Fruit fly (Drosophila melanogaster) whole organism, embryonic: Measurements from ENCODE around the gene Cap-D2.
A peak's percentile ranks its signal among the peaks of the same experiment; 100 is the strongest.

Experiments used
- ATbp ChIP-seq: fragments of 200-800 bp; sonication (Bioruptor generic); optimal IDR thresholded peaks from 2 replicates; lab custom pipeline; 2017; ENCODE audit warnings: missing biosample characterization, mild to moderate bottlenecking, missing genetic modification characterization, missing genetic modification reagents
- Aef1 ChIP-seq: fragments of 200-800 bp; sonication (Bioruptor generic); IDR thresholded peaks from 3 replicates; pipeline ENCODE4 v1.3.6; 2022; ENCODE audit warnings: missing biosample characterization, missing genetic modification characterization
- B-H2 ChIP-seq: fragments of 200-800 bp; sonication (Bioruptor generic); optimal IDR thresholded peaks from 2 replicates; lab custom pipeline; 2018; ENCODE audit warnings: missing biosample characterization, mild to moderate bottlenecking, missing genetic modification characterization
- CG11504 ChIP-seq: fragments of 200-800 bp; sonication (Bioruptor generic); optimal IDR thresholded peaks from 3 replicates; lab custom pipeline; 2019; ENCODE audit warnings: missing biosample characterization, mild to moderate bottlenecking, missing genetic modification characterization, moderate library complexity
- CG11695 ChIP-seq: fragments of 200-800 bp; sonication (Bioruptor generic); IDR thresholded peaks from 3 replicates; pipeline ENCODE4 v1.3.6; 2022; ENCODE audit warnings: missing biosample characterization, missing genetic modification characterization
- CG15514 ChIP-seq: fragments of 200-800 bp; sonication (Bioruptor generic); optimal IDR thresholded peaks from 3 replicates; lab custom pipeline; 2017; ENCODE audit warnings: missing biosample characterization, missing genetic modification characterization, mild to moderate bottlenecking, moderate library complexity, missing genetic modification reagents
- CG1603 ChIP-seq: fragments of 200-800 bp; sonication (Bioruptor generic); optimal IDR thresholded peaks from 2 replicates; lab custom pipeline; 2019; ENCODE audit warnings: missing biosample characterization, mild to moderate bottlenecking, missing genetic modification characterization, moderate library complexity
- CG16863 ChIP-seq: fragments of 200-800 bp; sonication (Bioruptor generic); optimal IDR thresholded peaks from 3 replicates; lab custom pipeline; 2016; ENCODE audit warnings: missing biosample characterization, missing genetic modification characterization
- CG17568 ChIP-seq: fragments of 200-800 bp; sonication (Bioruptor generic); optimal IDR thresholded peaks from 2 replicates; lab custom pipeline; 2018; ENCODE audit warnings: missing biosample characterization, mild to moderate bottlenecking, missing genetic modification characterization, moderate library complexity
- CG18476 ChIP-seq: fragments of 200-800 bp; sonication (Bioruptor generic); optimal IDR thresholded peaks from 2 replicates; lab custom pipeline; 2016; ENCODE audit warnings: missing biosample characterization, mild to moderate bottlenecking, missing genetic modification characterization
- CG31224 ChIP-seq: fragments of 200-800 bp; sonication (Bioruptor generic); IDR thresholded peaks from 2 replicates; pipeline ENCODE4 v1.3.6; 2022; ENCODE audit warnings: missing biosample characterization, missing genetic modification characterization
- CG31388 ChIP-seq: fragments of 200-800 bp; sonication (Bioruptor generic); optimal IDR thresholded peaks from 2 replicates; lab custom pipeline; 2016; ENCODE audit warnings: missing biosample characterization, missing genetic modification characterization
- CG34422 ChIP-seq: fragments of 200-800 bp; sonication (Bioruptor generic); IDR thresholded peaks from 3 replicates; pipeline ENCODE4 v1.3.6; 2022; ENCODE audit warnings: missing biosample characterization, missing genetic modification characterization
- CG6654 ChIP-seq: fragments of 200-800 bp; sonication (Bioruptor generic); optimal IDR thresholded peaks from 2 replicates; lab custom pipeline; 2017; ENCODE audit warnings: missing biosample characterization, mild to moderate bottlenecking, missing genetic modification characterization
- CG6791 ChIP-seq: fragments of 200-800 bp; sonication (Bioruptor generic); IDR thresholded peaks from 3 replicates; pipeline ENCODE4 v1.3.6; 2022; ENCODE audit warnings: missing biosample characterization, missing genetic modification characterization; ENCODE audit not compliant: partially characterized antibody
- CG7556 ChIP-seq: fragments of 200-800 bp; sonication (Bioruptor generic); optimal IDR thresholded peaks from 2 replicates; lab custom pipeline; 2017; ENCODE audit warnings: missing biosample characterization, mild to moderate bottlenecking, missing genetic modification characterization
- CG8089 ChIP-seq: fragments of 200-800 bp; sonication (Bioruptor generic); optimal IDR thresholded peaks from 3 replicates; lab custom pipeline; 2016; ENCODE audit warnings: missing biosample characterization, missing genetic modification characterization
- CG8290 ChIP-seq, 3 experiments: fragments of 200-800 bp; sonication (Bioruptor generic); optimal IDR thresholded peaks; 2 replicates each; lab custom pipeline; 2016 to 2019; ENCODE audit warnings: missing biosample characterization in 3 of 3, missing genetic modification characterization in 3 of 3, mild to moderate bottlenecking in 2 of 3, moderate library complexity in 1 of 3
- CG8388 ChIP-seq: fragments of 200-800 bp; sonication (Bioruptor generic); optimal IDR thresholded peaks from 2 replicates; lab custom pipeline; 2019; ENCODE audit warnings: missing biosample characterization, mild to moderate bottlenecking, missing genetic modification characterization, moderate library complexity
- Camta ChIP-seq: fragments of 200-800 bp; sonication (Bioruptor generic); optimal IDR thresholded peaks from 2 replicates; lab custom pipeline; 2016; ENCODE audit warnings: missing biosample characterization, missing genetic modification characterization
- CkIIα-i1 ChIP-seq: fragments of 200-800 bp; sonication (Bioruptor generic); IDR thresholded peaks from 2 replicates; pipeline ENCODE4 v1.3.6; 2022; ENCODE audit warnings: missing biosample characterization, missing genetic modification characterization
- D19A ChIP-seq: fragments of 200-800 bp; optimal IDR thresholded peaks from 3 replicates; lab custom pipeline; 2019; ENCODE audit warnings: missing biosample characterization, mild to moderate bottlenecking, missing genetic modification characterization, moderate library complexity
- HLH4C ChIP-seq: fragments of 200-800 bp; sonication (Bioruptor generic); IDR thresholded peaks from 3 replicates; pipeline ENCODE4 v1.3.6; 2022; ENCODE audit warnings: missing biosample characterization, missing genetic modification characterization; ENCODE audit not compliant: partially characterized antibody
- Hey ChIP-seq: fragments of 200-800 bp; sonication (Bioruptor generic); optimal IDR thresholded peaks from 3 replicates; lab custom pipeline; 2018; ENCODE audit warnings: missing biosample characterization, mild to moderate bottlenecking, missing genetic modification characterization
- Max ChIP-seq: fragments of 200-800 bp; sonication (Bioruptor generic); optimal IDR thresholded peaks from 2 replicates; lab custom pipeline; 2016; ENCODE audit warnings: missing biosample characterization, mild to moderate bottlenecking, missing genetic modification characterization
- Mes4 ChIP-seq: fragments of 200-800 bp; sonication (Bioruptor generic); optimal IDR thresholded peaks from 2 replicates; lab custom pipeline; 2016; ENCODE audit warnings: missing biosample characterization, missing genetic modification characterization
- NK7.1 ChIP-seq: fragments of 200-800 bp; sonication (Bioruptor generic); optimal IDR thresholded peaks from 3 replicates; lab custom pipeline; 2016; ENCODE audit warnings: missing biosample characterization, missing genetic modification characterization
- Nf-YC ChIP-seq: fragments of 200-800 bp; optimal IDR thresholded peaks from 3 replicates; lab custom pipeline; 2019; ENCODE audit warnings: missing biosample characterization, mild to moderate bottlenecking, missing genetic modification characterization, moderate library complexity
- Optix ChIP-seq: fragments of 200-800 bp; sonication (Bioruptor generic); IDR thresholded peaks from 3 replicates; pipeline ENCODE4 v1.3.6; 2022; ENCODE audit warnings: missing biosample characterization, missing genetic modification characterization
- Poxn ChIP-seq: fragments of 200-800 bp; sonication (Bioruptor generic); IDR thresholded peaks from 2 replicates; pipeline ENCODE4 v1.3.6; 2022; ENCODE audit warnings: missing biosample characterization, missing genetic modification characterization
- Tbp ChIP-seq: fragments of >200 bp; optimal IDR thresholded peaks from 2 replicates; lab custom pipeline; 2018; ENCODE audit warnings: missing biosample characterization, missing genetic modification characterization
- ase ChIP-seq: fragments of 200-800 bp; sonication (Bioruptor generic); IDR thresholded peaks from 3 replicates; pipeline ENCODE4 v1.3.6; 2022; ENCODE audit warnings: missing biosample characterization, missing genetic modification characterization
- ash1 ChIP-seq: fragments of 200-800 bp; sonication (Bioruptor generic); optimal IDR thresholded peaks from 2 replicates; lab custom pipeline; 2018; ENCODE audit warnings: missing biosample characterization, mild to moderate bottlenecking, missing genetic modification characterization
- bbx ChIP-seq: fragments of 200-800 bp; sonication (Bioruptor generic); IDR thresholded peaks from 2 replicates; pipeline ENCODE4 v1.3.6; 2022; ENCODE audit warnings: missing biosample characterization, missing genetic modification characterization; ENCODE audit not compliant: partially characterized antibody
- bigmax ChIP-seq: fragments of 200-800 bp; sonication (Bioruptor generic); optimal IDR thresholded peaks from 2 replicates; lab custom pipeline; 2018; ENCODE audit warnings: missing biosample characterization, mild to moderate bottlenecking, missing genetic modification characterization
- br ChIP-seq: fragments of >200 bp; optimal IDR thresholded peaks from 2 replicates; lab custom pipeline; 2017
- chinmo ChIP-seq: fragments of 200-800 bp; sonication (Bioruptor generic); IDR thresholded peaks from 4 replicates; pipeline ENCODE4 v1.3.6; 2022; ENCODE audit warnings: missing biosample characterization, missing genetic modification characterization; ENCODE audit not compliant: partially characterized antibody
- crp ChIP-seq, 2 experiments: fragments of 200-800 bp; sonication (Bioruptor generic); optimal IDR thresholded peaks; 2 replicates in 1 of 2; 3 replicates in 1 of 2; lab custom pipeline; 2017; ENCODE audit warnings: missing biosample characterization in 2 of 2, missing genetic modification characterization in 2 of 2, mild to moderate bottlenecking in 1 of 2, moderate library complexity in 1 of 2
- eve ChIP-seq, 2 experiments: fragments of >200 bp; optimal IDR thresholded peaks; 2 replicates each; lab custom pipeline; 2017; ENCODE audit warnings: missing biosample characterization in 2 of 2, missing genetic modification characterization in 2 of 2
- insv ChIP-seq, 2 experiments: fragments of 200-800 bp; sonication (Bioruptor generic); optimal IDR thresholded peaks; 3 replicates each; lab custom pipeline; 2016 to 2018; ENCODE audit warnings: missing biosample characterization in 2 of 2, missing genetic modification characterization in 2 of 2
- lbe ChIP-seq: fragments of 200-800 bp; sonication (Bioruptor generic); optimal IDR thresholded peaks from 2 replicates; lab custom pipeline; 2016; ENCODE audit warnings: missing biosample characterization, mild to moderate bottlenecking, missing genetic modification characterization
- lmd ChIP-seq: fragments of 200-800 bp; sonication (Bioruptor generic); IDR thresholded peaks from 2 replicates; pipeline ENCODE4 v1.3.6; 2022; ENCODE audit warnings: missing biosample characterization, missing genetic modification characterization
- nerfin-1 ChIP-seq: fragments of 200-800 bp; sonication (Bioruptor generic); optimal IDR thresholded peaks from 3 replicates; lab custom pipeline; 2019; ENCODE audit warnings: missing biosample characterization, mild to moderate bottlenecking, missing genetic modification characterization, moderate library complexity
- pros ChIP-seq: fragments of 200-800 bp; sonication (Bioruptor generic); optimal IDR thresholded peaks from 3 replicates; lab custom pipeline; 2019; ENCODE audit warnings: missing biosample characterization, mild to moderate bottlenecking, missing genetic modification characterization, moderate library complexity
- slbo ChIP-seq: fragments of 200-800 bp; sonication (Bioruptor generic); IDR thresholded peaks from 2 replicates; pipeline ENCODE4 v1.3.6; 2022; ENCODE audit warnings: missing biosample characterization, missing genetic modification characterization
- ssp ChIP-seq: fragments of 200-800 bp; sonication (Bioruptor generic); IDR thresholded peaks from 2 replicates; pipeline ENCODE4 v1.3.6; 2022; ENCODE audit warnings: missing biosample characterization, missing genetic modification characterization
- tin ChIP-seq: fragments of 200-800 bp; sonication (Bioruptor generic); optimal IDR thresholded peaks from 3 replicates; lab custom pipeline; 2016; ENCODE audit warnings: missing biosample characterization, missing genetic modification characterization
- toy ChIP-seq: fragments of 200-800 bp; sonication (Bioruptor generic); IDR thresholded peaks from 2 replicates; pipeline ENCODE4 v1.3.6; 2022; ENCODE audit warnings: missing biosample characterization, missing genetic modification characterization
- trh ChIP-seq: fragments of 200-800 bp; sonication (Bioruptor generic); optimal IDR thresholded peaks from 2 replicates; lab custom pipeline; 2016; ENCODE audit warnings: missing biosample characterization, missing genetic modification characterization
- ttk ChIP-seq: fragments of 200-800 bp; sonication (Bioruptor generic); IDR thresholded peaks from 2 replicates; pipeline ENCODE4 v2.1.2; 2022; ENCODE audit warnings: missing biosample characterization, missing genetic modification characterization
- vfl ChIP-seq: fragments of 200-800 bp; sonication (Bioruptor generic); optimal IDR thresholded peaks from 2 replicates; lab custom pipeline; 2016; ENCODE audit warnings: missing biosample characterization, missing genetic modification characterization

Gene Cap-D2

dm6 chr3R:29699220-29699619, 23.8 kb downstream of the Cap-D2 start (continued):
- TF ChIP-seq CG7556 (GFP tag; lab: Kevin White, UChicago) (peak; percentile 32), CG34422 (GFP tag; lab: Robert Waterston, UW) (peak; percentile 7; the same call in 1 of the 3 replicates), CkIIα-i1 (no peak), CG31224 (GFP tag; lab: Robert Waterston, UW) (0 out of 2 replicates have a peak, but pooled peaks have one; percentile 10), CG8089 (GFP tag; lab: Kevin White, UChicago) (no peak), CG6791 (no peak), B-H2 (GFP tag; lab: Kevin White, UChicago) (no peak), Mes4 (no peak), CG1603 (tag; lab: Kevin White, UChicago) (peak; percentile 74), br (lab: Kevin White, UChicago) (no peak), trh (GFP tag; lab: Kevin White, UChicago) (no peak), Nf-YC (no peak), CG16863 (GFP tag; lab: Kevin White, UChicago) (peak; percentile 2), nerfin-1 (tag; lab: Kevin White, UChicago) (no peak), Max (GFP tag; lab: Kevin White, UChicago) (no peak), lbe (GFP tag; lab: Kevin White, UChicago) (no peak), toy (GFP tag; lab: Robert Waterston, UW) (no peak), CG11695 (GFP tag; lab: Robert Waterston, UW) (peak; percentile 61; the same call in 2 of the 3 replicates), Tbp (GFP tag; lab: Kevin White, UChicago) (no peak), D19A (peak; percentile 1), tin (GFP tag; lab: Kevin White, UChicago) (no peak), ttk (GFP tag; lab: Robert Waterston, UW) (peak; percentile 66; the same call in 1 of the 2 replicates), CG6654 (GFP tag; lab: Kevin White, UChicago) (no peak), NK7.1 (GFP tag; lab: Kevin White, UChicago) (no peak), CG18476 (GFP tag; lab: Kevin White, UChicago) (no peak), bbx (GFP tag; lab: Robert Waterston, UW) (no peak), eve (GFP tag; optimal IDR thresholded peaks at IDR 0.05; lab: Kevin White, UChicago) (no peak), Camta (GFP tag; lab: Kevin White, UChicago) (peak; percentile 46), CG31388 (GFP tag; lab: Kevin White, UChicago) (no peak), ssp (GFP tag; lab: Robert Waterston, UW) (peak; percentile 58), lmd (peak; percentile 67), CG17568 (GFP tag; lab: Kevin White, UChicago) (no peak), CG11504 (tag; lab: Kevin White, UChicago) (peak; percentile 40), Optix (GFP tag; lab: Robert Waterston, UW) (peak; percentile 27; the same call in 1 of the 3 replicates), CG8290 (GFP tag; optimal IDR thresholded peaks at IDR 0.05; lab: Kevin White, UChicago) (no peak), CG8290 (tag; optimal IDR thresholded peaks at IDR 0.05; lab: Kevin White, UChicago) (no peak), Hey (tag; lab: Kevin White, UChicago) (no peak), ase (GFP tag; lab: Robert Waterston, UW) (0 out of 3 replicates have a peak, but pooled peaks have one; percentile 19), ATbp (GFP tag; lab: Kevin White, UChicago) (peak; percentile 57), chinmo (no peak), Aef1 (GFP tag; lab: Robert Waterston, UW) (peak; percentile 32; the same call in 1 of the 3 replicates), HLH4C (GFP tag; lab: Robert Waterston, UW) (no peak), crp (GFP tag; optimal IDR thresholded peaks at IDR 0.05; lab: Kevin White, UChicago) (no peak), CG8388 (GFP tag; lab: Kevin White, UChicago) (peak; percentile 49), slbo (GFP tag; lab: Robert Waterston, UW) (peak; percentile 15; the same call in 1 of the 2 replicates), insv (GFP tag; optimal IDR thresholded peaks at IDR 0.05; lab: Kevin White, UChicago) (no peak), pros (GFP tag; lab: Kevin White, UChicago) (no peak), ash1 (GFP tag; lab: Kevin White, UChicago) (no peak), vfl (GFP tag; lab: Kevin White, UChicago) (no peak), CG15514 (GFP tag; lab: Kevin White, UChicago) (no peak), Poxn (GFP tag; lab: Robert Waterston, UW) (no peak), bigmax (GFP tag; lab: Kevin White, UChicago) (no peak)
